Worm (Caenorhabditis elegans) whole organism, L1 larva: ENCODE measurements around the gene T28A11.4.

Experiments used
- ceh-63 ChIP-seq: fragments of 200-800 bp; sonication (Bioruptor generic); optimal IDR thresholded peaks from 2 replicates; lab custom pipeline; 2018; ENCODE audit warnings: mild to moderate bottlenecking, missing genetic modification characterization, missing compliant biosample characterization
- ceh-90 ChIP-seq: sonication (generic microtip); optimal IDR thresholded peaks from 2 replicates; lab custom pipeline; 2016; ENCODE audit warnings: missing genetic modification characterization, missing compliant biosample characterization
- elt-3 ChIP-seq, 6 experiments: fragments of 150-350 bp in 1 of 6; sonication (generic microtip); optimal IDR thresholded peaks; 2 replicates each; lab custom pipeline; 2017 to 2018; ENCODE audit warnings: missing biosample characterization in 6 of 6, missing genetic modification characterization in 6 of 6, inconsistent platforms in 1 of 6
- grh-1 ChIP-seq: fragments of 200-800 bp; sonication (Bioruptor generic); IDR thresholded peaks from 2 replicates; pipeline ENCODE4 v1.3.6; 2022; ENCODE audit warnings: missing genetic modification reagents, missing genetic modification characterization, missing compliant biosample characterization
- mef-2 ChIP-seq: fragments of 150-350 bp; optimal IDR thresholded peaks from 2 replicates; lab custom pipeline; 2014; ENCODE audit warnings: missing biosample characterization, missing genetic modification characterization
- nhr-11 ChIP-seq: fragments of 150-350 bp; optimal IDR thresholded peaks from 2 replicates; lab custom pipeline; 2014; ENCODE audit warnings: missing biosample characterization, missing genetic modification characterization
- nhr-71 ChIP-seq: sonication (generic microtip); optimal IDR thresholded peaks from 2 replicates; lab custom pipeline; 2016; ENCODE audit warnings: mild to moderate bottlenecking, missing genetic modification characterization, moderate library complexity, missing compliant biosample characterization
- tbx-2 ChIP-seq: sonication (generic microtip); optimal IDR thresholded peaks from 2 replicates; lab custom pipeline; 2016; ENCODE audit warnings: missing genetic modification characterization, missing compliant biosample characterization
- unc-130 ChIP-seq: fragments of 150-350 bp; optimal IDR thresholded peaks from 2 replicates; lab custom pipeline; 2017; ENCODE audit warnings: missing biosample characterization, missing genetic modification characterization, inconsistent platforms
- unc-62 ChIP-seq: fragments of 150-350 bp; optimal IDR thresholded peaks from 2 replicates; lab custom pipeline; 2014; ENCODE audit warnings: missing biosample characterization, missing genetic modification reagents, missing genetic modification characterization
- ztf-11 ChIP-seq, 2 experiments: sonication (generic microtip); optimal IDR thresholded peaks; 2 replicates each; lab custom pipeline; 2016 to 2017; ENCODE audit warnings: missing genetic modification characterization in 2 of 2, missing biosample characterization in 1 of 2, missing compliant biosample characterization in 1 of 2

- TF ChIP-seq tbx-2 (tag; lab: Kevin White, UChicago): no peak
- TF ChIP-seq ceh-63 (GFP tag; lab: Kevin White, UChicago): no peak
- no peak for TF ChIP-seq unc-62 (GFP tag; lab: Kevin White, UChicago)
- TF ChIP-seq mef-2 (tag; lab: Kevin White, UChicago): no peak
- TF ChIP-seq unc-130: no peak
- no peak for TF ChIP-seq nhr-71
- TF ChIP-seq nhr-11 (tag; lab: Kevin White, UChicago): no peak
- no peak for TF ChIP-seq elt-3 (tag; optimal IDR thresholded peaks at IDR 0.05; lab: Kevin White, UChicago)
- no peak for TF ChIP-seq ceh-90 (tag; lab: Kevin White, UChicago)
- TF ChIP-seq ztf-11 (tag; optimal IDR thresholded peaks at IDR 0.05; lab: Kevin White, UChicago): no peak
- no peak for TF ChIP-seq grh-1 (GFP tag; lab: Robert Waterston, UW)
Measured at ce11 chrV:3241175-3241574, 32.7 kb upstream of the T28A11.4 start, which contains the start of gene srj-11.
